Fruit fly (Drosophila melanogaster) whole organism, embryonic: Measurements from ENCODE around the gene dysc.

ENCODE experiments used
- ATbp ChIP-seq: fragments of 200-800 bp; sonication (Bioruptor generic); optimal IDR thresholded peaks from 2 replicates; lab custom pipeline; 2017; ENCODE audit warnings: missing biosample characterization, mild to moderate bottlenecking, missing genetic modification characterization, missing genetic modification reagents
- BEAF-32 ChIP-seq: fragments of 200-800 bp; sonication (Bioruptor generic); optimal IDR thresholded peaks from 3 replicates; lab custom pipeline; 2017; ENCODE audit warnings: missing biosample characterization, missing genetic modification characterization, mild to moderate bottlenecking, moderate library complexity, missing genetic modification reagents
- Bteb2 ChIP-seq: fragments of 200-800 bp; sonication (Bioruptor generic); optimal IDR thresholded peaks from 2 replicates; lab custom pipeline; 2016; ENCODE audit warnings: missing biosample characterization, missing genetic modification characterization
- CG10462 ChIP-seq: fragments of 200-800 bp; sonication (Bioruptor generic); optimal IDR thresholded peaks from 2 replicates; lab custom pipeline; 2016; ENCODE audit warnings: missing biosample characterization, missing genetic modification characterization
- CG12104 ChIP-seq: fragments of 200-800 bp; sonication (Bioruptor generic); optimal IDR thresholded peaks from 3 replicates; lab custom pipeline; 2016; ENCODE audit warnings: missing biosample characterization, missing genetic modification characterization
- CG12391 ChIP-seq: fragments of 200-800 bp; sonication (Bioruptor generic); optimal IDR thresholded peaks from 3 replicates; lab custom pipeline; 2018; ENCODE audit warnings: missing biosample characterization, mild to moderate bottlenecking, missing genetic modification characterization, moderate library complexity
- CG1529 ChIP-seq: fragments of 200-800 bp; sonication (Bioruptor generic); optimal IDR thresholded peaks from 3 replicates; lab custom pipeline; 2018; ENCODE audit warnings: missing biosample characterization, missing genetic modification characterization
- CG1602 ChIP-seq: fragments of 200-800 bp; sonication (Bioruptor generic); optimal IDR thresholded peaks from 3 replicates; lab custom pipeline; 2016; ENCODE audit warnings: missing biosample characterization, missing genetic modification characterization
- CG16863 ChIP-seq: fragments of 200-800 bp; sonication (Bioruptor generic); optimal IDR thresholded peaks from 3 replicates; lab custom pipeline; 2016; ENCODE audit warnings: missing biosample characterization, missing genetic modification characterization
- CG1792 ChIP-seq: fragments of 200-800 bp; sonication (Bioruptor generic); optimal IDR thresholded peaks from 2 replicates; lab custom pipeline; 2016; ENCODE audit warnings: missing biosample characterization, missing genetic modification characterization
- CG18011 ChIP-seq: fragments of 200-800 bp; sonication (Bioruptor generic); optimal IDR thresholded peaks from 2 replicates; lab custom pipeline; 2017; ENCODE audit warnings: missing biosample characterization, missing genetic modification characterization, mild to moderate bottlenecking, moderate library complexity, missing genotype
- CG18262 ChIP-seq: fragments of 200-800 bp; optimal IDR thresholded peaks from 3 replicates; lab custom pipeline; 2019; ENCODE audit warnings: missing biosample characterization, mild to moderate bottlenecking, missing genetic modification characterization, moderate library complexity
- CG30403 ChIP-seq: fragments of 200-800 bp; sonication (Bioruptor generic); optimal IDR thresholded peaks from 3 replicates; lab custom pipeline; 2016; ENCODE audit warnings: missing biosample characterization, missing genetic modification characterization
- CG31224 ChIP-seq: fragments of 200-800 bp; sonication (Bioruptor generic); IDR thresholded peaks from 2 replicates; pipeline ENCODE4 v1.3.6; 2022; ENCODE audit warnings: missing biosample characterization, missing genetic modification characterization
- CG8388 ChIP-seq: fragments of 200-800 bp; sonication (Bioruptor generic); optimal IDR thresholded peaks from 2 replicates; lab custom pipeline; 2019; ENCODE audit warnings: missing biosample characterization, mild to moderate bottlenecking, missing genetic modification characterization, moderate library complexity
- CG9727 ChIP-seq: fragments of 200-800 bp; sonication (Bioruptor generic); optimal IDR thresholded peaks from 3 replicates; lab custom pipeline; 2017; ENCODE audit warnings: missing biosample characterization, mild to moderate bottlenecking, missing genetic modification characterization
- CG9876 ChIP-seq: fragments of 200-800 bp; sonication (Bioruptor generic); optimal IDR thresholded peaks from 2 replicates; lab custom pipeline; 2016; ENCODE audit warnings: missing biosample characterization, missing genetic modification characterization
- Chrac-16 ChIP-seq: fragments of 200-800 bp; sonication (Bioruptor generic); optimal IDR thresholded peaks from 3 replicates; lab custom pipeline; 2016; ENCODE audit warnings: missing biosample characterization, missing genetic modification characterization
- Dek ChIP-seq: fragments of 200-800 bp; sonication (Bioruptor generic); optimal IDR thresholded peaks from 3 replicates; lab custom pipeline; 2019; ENCODE audit warnings: missing biosample characterization, mild to moderate bottlenecking, missing genetic modification characterization, moderate library complexity
- Eip74EF ChIP-seq, 2 experiments: fragments of 200-800 bp in 1 of 2; fragments of >200 bp in 1 of 2; sonication (Bioruptor generic) in 1 of 2; optimal IDR thresholded peaks; 2 replicates each; lab custom pipeline; 2017 to 2019; ENCODE audit warnings: missing biosample characterization in 2 of 2, missing genetic modification characterization in 2 of 2, mild to moderate bottlenecking in 1 of 2, moderate library complexity in 1 of 2
- H15 ChIP-seq: fragments of 200-800 bp; sonication (Bioruptor generic); IDR thresholded peaks from 3 replicates; pipeline ENCODE4 v1.3.6; 2022; ENCODE audit warnings: missing biosample characterization, missing genetic modification characterization
- Hmr ChIP-seq: fragments of 200-800 bp; sonication (Bioruptor generic); optimal IDR thresholded peaks from 3 replicates; lab custom pipeline; 2017; ENCODE audit warnings: mild to moderate bottlenecking, missing biosample characterization, missing genetic modification reagents, missing genetic modification characterization
- Med ChIP-seq: fragments of 200-800 bp; sonication (Bioruptor generic); peaks from one replicate; lab custom pipeline; 2016; ENCODE audit warnings: missing biosample characterization, missing genetic modification characterization, mild to moderate bottlenecking, inconsistent platforms, moderate library complexity
- Mes4 ChIP-seq: fragments of 200-800 bp; sonication (Bioruptor generic); optimal IDR thresholded peaks from 2 replicates; lab custom pipeline; 2016; ENCODE audit warnings: missing biosample characterization, missing genetic modification characterization
- Oli ChIP-seq: fragments of 200-800 bp; sonication (Bioruptor generic); optimal IDR thresholded peaks from 2 replicates; lab custom pipeline; 2018; ENCODE audit warnings: missing biosample characterization, mild to moderate bottlenecking, missing genetic modification characterization, moderate library complexity
- Rfx ChIP-seq: fragments of 200-800 bp; sonication (Bioruptor generic); IDR thresholded peaks from 2 replicates; pipeline ENCODE4 v1.3.6; 2022; ENCODE audit warnings: missing biosample characterization, missing genetic modification characterization
- Sox102F ChIP-seq: fragments of 200-800 bp; sonication (Bioruptor generic); optimal IDR thresholded peaks from 2 replicates; lab custom pipeline; 2018; ENCODE audit warnings: missing biosample characterization, mild to moderate bottlenecking, missing genetic modification characterization, moderate library complexity
- Spps ChIP-seq: fragments of 200-800 bp; sonication (Bioruptor generic); optimal IDR thresholded peaks from 2 replicates; lab custom pipeline; 2018; ENCODE audit warnings: missing biosample characterization, mild to moderate bottlenecking, missing genetic modification characterization
- Usf ChIP-seq: fragments of 200-800 bp; sonication (Bioruptor generic); optimal IDR thresholded peaks from 2 replicates; lab custom pipeline; 2017; ENCODE audit warnings: missing genotype, missing biosample characterization, missing genetic modification characterization
- YL-1 ChIP-seq: fragments of 200-800 bp; sonication (Bioruptor generic); optimal IDR thresholded peaks from 3 replicates; lab custom pipeline; 2017; ENCODE audit warnings: missing biosample characterization, mild to moderate bottlenecking, missing genetic modification characterization
- ap ChIP-seq: fragments of 200-800 bp; sonication (Bioruptor generic); IDR thresholded peaks from 2 replicates; pipeline ENCODE4 v1.3.6; 2022; ENCODE audit warnings: missing biosample characterization, missing genetic modification characterization
- bcd ChIP-seq: fragments of 200-800 bp; sonication (Bioruptor generic); optimal IDR thresholded peaks from 2 replicates; lab custom pipeline; 2017; ENCODE audit warnings: missing biosample characterization, mild to moderate bottlenecking, missing genetic modification characterization
- bowl ChIP-seq: fragments of 200-800 bp; sonication (Bioruptor generic); IDR thresholded peaks from 2 replicates; pipeline ENCODE4 v1.3.6; 2022; ENCODE audit warnings: missing biosample characterization, missing genetic modification characterization
- dpn ChIP-seq, 2 experiments: fragments of 200-800 bp; sonication (Bioruptor generic); optimal IDR thresholded peaks; 3 replicates each; lab custom pipeline; 2016; ENCODE audit warnings: missing biosample characterization in 2 of 2, missing genetic modification characterization in 2 of 2
- fd96Cb ChIP-seq: fragments of 200-800 bp; sonication (Bioruptor generic); optimal IDR thresholded peaks from 2 replicates; lab custom pipeline; 2018; ENCODE audit warnings: missing biosample characterization, mild to moderate bottlenecking, missing genetic modification characterization, moderate library complexity
- gcm ChIP-seq: fragments of 200-800 bp; sonication (Bioruptor generic); optimal IDR thresholded peaks from 2 replicates; lab custom pipeline; 2019; ENCODE audit warnings: missing biosample characterization, mild to moderate bottlenecking, missing genetic modification characterization, moderate library complexity
- gem ChIP-seq: fragments of 200-800 bp; sonication (Bioruptor generic); optimal IDR thresholded peaks from 2 replicates; lab custom pipeline; 2019; ENCODE audit warnings: missing biosample characterization, mild to moderate bottlenecking, missing genetic modification characterization, moderate library complexity
- ind ChIP-seq: fragments of 200-800 bp; sonication (Bioruptor generic); optimal IDR thresholded peaks from 3 replicates; lab custom pipeline; 2016; ENCODE audit warnings: missing biosample characterization, missing genetic modification characterization
- kni ChIP-seq: fragments of 200-800 bp; sonication (Bioruptor generic); optimal IDR thresholded peaks from 3 replicates; lab custom pipeline; 2017; ENCODE audit warnings: mild to moderate bottlenecking, missing biosample characterization, missing genetic modification reagents, missing genetic modification characterization
- nmo ChIP-seq: fragments of 200-800 bp; sonication (Bioruptor generic); optimal IDR thresholded peaks from 2 replicates; lab custom pipeline; 2018; ENCODE audit warnings: missing biosample characterization, mild to moderate bottlenecking, missing genetic modification characterization, moderate library complexity
- psq ChIP-seq: fragments of 200-800 bp; sonication (Bioruptor generic); optimal IDR thresholded peaks from 2 replicates; lab custom pipeline; 2017; ENCODE audit warnings: missing biosample characterization, missing genetic modification characterization
- sens ChIP-seq: fragments of 200-800 bp; sonication (Bioruptor generic); peaks from one replicate; lab custom pipeline; 2016; ENCODE audit warnings: missing biosample characterization, missing genetic modification characterization
- shn ChIP-seq: fragments of 200-800 bp; sonication (Bioruptor generic); optimal IDR thresholded peaks from 3 replicates; lab custom pipeline; 2016; ENCODE audit warnings: missing biosample characterization, missing genetic modification characterization
- slou ChIP-seq: fragments of 200-800 bp; sonication (Bioruptor generic); optimal IDR thresholded peaks from 3 replicates; lab custom pipeline; 2016; ENCODE audit warnings: missing biosample characterization, missing genetic modification characterization
- sqz ChIP-seq: fragments of 200-800 bp; sonication (Bioruptor generic); optimal IDR thresholded peaks from 3 replicates; lab custom pipeline; 2018; ENCODE audit warnings: missing biosample characterization, mild to moderate bottlenecking, missing genetic modification characterization
- tgo ChIP-seq: fragments of 200-800 bp; sonication (Bioruptor generic); IDR thresholded peaks from 3 replicates; pipeline ENCODE4 v1.3.6; 2022; ENCODE audit warnings: missing biosample characterization, missing genetic modification characterization
- unpg ChIP-seq: fragments of 200-800 bp; sonication (Bioruptor generic); optimal IDR thresholded peaks from 3 replicates; lab custom pipeline; 2018; ENCODE audit warnings: missing biosample characterization, mild to moderate bottlenecking, missing genetic modification characterization, moderate library complexity
- vnd ChIP-seq: fragments of 200-800 bp; sonication (Bioruptor generic); IDR thresholded peaks from 3 replicates; pipeline ENCODE4 v1.3.6; 2022; ENCODE audit warnings: missing biosample characterization, missing genetic modification characterization; ENCODE audit not compliant: partially characterized antibody
- zfh2 ChIP-seq: fragments of 200-800 bp; sonication (Bioruptor generic); optimal IDR thresholded peaks from 2 replicates; lab custom pipeline; 2016; ENCODE audit warnings: missing biosample characterization, missing genetic modification characterization

dysc gene

DNA sequence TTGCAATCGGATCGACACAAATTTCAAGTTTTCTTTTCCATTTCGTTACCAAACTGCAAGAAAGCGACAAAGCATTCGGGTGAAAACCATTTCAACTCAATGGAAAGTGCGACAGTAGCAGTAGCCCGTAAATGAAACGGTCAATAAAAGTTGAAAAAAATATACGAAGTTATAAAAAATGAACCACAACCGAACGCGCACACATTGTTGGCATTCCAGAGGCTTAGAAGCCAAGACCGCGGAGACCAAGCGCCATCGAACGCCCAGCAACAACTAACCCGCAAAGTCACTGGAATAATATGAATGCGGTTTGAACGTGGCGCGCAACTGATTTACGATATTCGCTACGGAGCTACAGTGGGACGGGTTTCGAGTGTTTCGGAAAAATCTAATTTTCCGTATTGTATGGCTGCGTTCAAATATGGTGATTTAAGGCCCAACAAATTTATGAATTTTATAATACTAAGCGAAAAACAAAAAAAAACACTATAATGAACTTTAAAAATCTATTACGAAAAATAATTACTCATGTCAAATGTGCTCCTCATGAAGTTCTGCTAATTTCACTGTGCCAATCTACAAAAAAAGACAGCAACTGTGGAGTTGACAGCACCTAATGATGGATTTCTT lies 19.1 kb upstream of the dysc start (continued):
- TF ChIP-seq CG18011 (peak; percentile 6), sqz (GFP tag; lab: Kevin White, UChicago) (peak; percentile 78), sens (GFP tag; lab: Kevin White, UChicago) (peak; percentile 5), BEAF-32 (GFP tag; lab: Kevin White, UChicago) (no peak), tgo (GFP tag; lab: Robert Waterston, UW) (peak; percentile 44; the same call in 1 of the 3 replicates), CG8388 (GFP tag; lab: Kevin White, UChicago) (peak; percentile 28), CG9727 (GFP tag; lab: Kevin White, UChicago) (peak; percentile 64), CG10462 (GFP tag; lab: Kevin White, UChicago) (peak; percentile 29), CG31224 (peak; percentile 49), CG1529 (GFP tag; lab: Kevin White, UChicago) (no peak), Mes4 (GFP tag; lab: Kevin White, UChicago) (peak; percentile 11), zfh2 (GFP tag; lab: Kevin White, UChicago) (peak; percentile 26), CG9876 (GFP tag; lab: Kevin White, UChicago) (no peak), CG18262 (tag; lab: Kevin White, UChicago) (peak; percentile 61), bcd (peak; percentile 32), shn (GFP tag; lab: Kevin White, UChicago) (peak; percentile 63), gem (tag; lab: Kevin White, UChicago) (peak; percentile 66), ATbp (GFP tag; lab: Kevin White, UChicago) (peak; percentile 43), slou (GFP tag; lab: Kevin White, UChicago) (peak; percentile 34), Spps (no peak), bowl (GFP tag; lab: Robert Waterston, UW) (no peak), CG1792 (peak; percentile 14), Med (GFP tag; lab: Kevin White, UChicago) (peak; percentile 85), CG1602 (peak; percentile 7), dpn (GFP tag; optimal IDR thresholded peaks at IDR 0.05; lab: Kevin White, UChicago) (peak; percentile 36 to 48), Bteb2 (GFP tag; lab: Kevin White, UChicago) (peak; percentile 8), CG30403 (GFP tag; lab: Kevin White, UChicago) (peak; percentile 56), unpg (GFP tag; lab: Kevin White, UChicago) (peak; percentile 47), CG12391 (tag; lab: Kevin White, UChicago) (peak; percentile 52), kni (GFP tag; lab: Kevin White, UChicago) (peak; percentile 29), CG16863 (GFP tag; lab: Kevin White, UChicago) (peak; percentile 19), fd96Cb (peak; percentile 15), Hmr (GFP tag; lab: Kevin White, UChicago) (peak; percentile 53), Sox102F (GFP tag; lab: Kevin White, UChicago) (peak; percentile 47), nmo (GFP tag; lab: Kevin White, UChicago) (peak; percentile 68), ind (GFP tag; lab: Kevin White, UChicago) (peak; percentile 32), CG12104 (peak; percentile 45), vnd (GFP tag; lab: Robert Waterston, UW) (no peak), gcm (GFP tag; lab: Kevin White, UChicago) (peak; percentile 11), psq (GFP tag; lab: Kevin White, UChicago) (no peak), ap (GFP tag; lab: Robert Waterston, UW) (no peak), Eip74EF (GFP tag; optimal IDR thresholded peaks at IDR 0.05; lab: Kevin White, UChicago) (peak in 1 of 2 experiments; percentile 40), Oli (tag; lab: Kevin White, UChicago) (peak; percentile 51), Rfx (GFP tag; lab: Robert Waterston, UW) (peak; percentile 54), Chrac-16 (peak; percentile 31), YL-1 (GFP tag; lab: Kevin White, UChicago) (no peak), Dek (tag; lab: Kevin White, UChicago) (peak; percentile 33), H15 (peak; percentile 45; the same call in 1 of the 3 replicates), Usf (GFP tag; lab: Kevin White, UChicago) (no peak)
